Fruit fly (Drosophila melanogaster): ENCODE data around the gene galla-2.

The galla-2 gene

DNA sequence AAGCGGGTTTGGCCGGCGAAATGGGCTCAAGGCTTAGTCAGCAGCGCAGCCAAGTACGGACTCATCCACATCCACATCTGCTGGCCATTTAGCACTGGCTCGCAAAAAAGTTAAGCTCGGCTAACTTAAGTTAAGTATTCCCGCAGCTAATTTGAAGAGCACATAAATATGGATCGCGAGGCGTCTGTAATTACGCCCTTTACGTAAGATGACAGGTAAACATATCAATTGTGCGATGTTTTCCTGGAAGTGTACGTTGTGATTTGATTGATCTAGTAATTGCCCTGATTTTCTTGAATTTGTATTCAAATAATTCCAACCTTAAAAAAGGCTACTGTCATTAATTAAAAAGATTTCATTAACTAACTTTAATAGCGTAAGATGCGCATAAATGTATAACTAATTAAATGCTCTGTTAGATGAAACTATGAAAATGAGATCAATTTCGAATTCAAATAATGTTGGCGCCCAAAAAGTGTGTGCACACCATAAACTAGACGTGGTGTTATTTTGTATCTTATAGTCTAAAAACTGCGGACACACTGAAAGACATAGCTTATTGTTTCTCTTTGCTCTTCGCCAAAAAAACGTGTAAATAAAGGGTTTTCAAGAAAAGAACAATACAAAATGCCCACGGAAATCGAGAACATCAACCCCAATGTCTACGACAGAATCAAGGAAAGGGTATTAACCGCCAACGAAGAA is at the start of gene galla-2, which contains the start of gene CG6409:
TSS of gene galla-2 (plus strand) at position 555 of the 705 bp plus-strand sequence.
TSS of gene CG6409 (minus strand) at position 51 of the 705 bp plus-strand sequence.
- TF ChIP-seq CG17801 (GFP tag; optimal IDR thresholded peaks at IDR 0.05; ENCODE audit: partially characterized antibody): no peak

DNA sequence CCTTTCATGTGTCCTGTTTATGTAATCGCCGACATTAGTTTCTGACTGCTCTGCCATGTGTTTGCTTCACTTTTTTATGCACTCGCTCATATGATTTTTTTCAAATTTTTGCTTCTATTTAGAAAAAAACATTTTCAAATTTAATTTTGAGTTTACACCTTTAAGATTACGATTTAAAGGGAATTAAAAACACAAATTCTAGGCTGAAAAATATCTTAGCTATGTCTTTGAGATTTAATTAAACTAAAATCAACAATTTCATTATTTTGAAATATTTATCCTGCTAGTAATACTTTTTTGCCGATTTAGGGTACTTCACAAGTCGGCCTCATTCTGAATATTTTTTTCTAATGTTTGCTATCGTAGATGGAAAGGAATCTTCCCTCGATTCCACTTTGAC is 49.5 kb upstream of the galla-2 start:
- TF ChIP-seq CG17801 (GFP tag; optimal IDR thresholded peaks at IDR 0.05; ENCODE audit: partially characterized antibody): no peak

DNA sequence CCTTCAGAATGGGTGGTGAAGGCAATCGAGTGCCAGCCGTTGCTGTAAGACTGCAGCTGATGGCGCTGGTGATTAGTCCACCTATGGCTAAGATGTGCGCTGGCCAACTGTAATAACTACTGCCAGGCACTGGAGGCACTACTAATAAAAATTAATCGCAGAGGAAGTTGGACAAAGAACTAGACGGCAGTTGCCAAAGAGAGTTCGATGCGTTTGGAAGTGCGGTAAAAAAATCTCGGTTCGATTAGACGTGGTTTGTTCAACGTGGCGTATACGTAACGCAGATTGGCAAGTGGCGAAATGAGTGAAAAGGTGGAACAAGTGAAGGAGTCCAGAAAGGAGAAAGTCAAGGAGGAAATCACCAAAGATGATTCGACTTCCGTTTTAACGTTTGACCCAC is 47.5 kb upstream of the galla-2 start, which contains the start of gene tna:
TSS of gene tna (plus strand) at position 301 of the 400 bp plus-strand sequence.
- no peak for TF ChIP-seq CG17801 (GFP tag; optimal IDR thresholded peaks at IDR 0.05; ENCODE audit: partially characterized antibody)

DNA sequence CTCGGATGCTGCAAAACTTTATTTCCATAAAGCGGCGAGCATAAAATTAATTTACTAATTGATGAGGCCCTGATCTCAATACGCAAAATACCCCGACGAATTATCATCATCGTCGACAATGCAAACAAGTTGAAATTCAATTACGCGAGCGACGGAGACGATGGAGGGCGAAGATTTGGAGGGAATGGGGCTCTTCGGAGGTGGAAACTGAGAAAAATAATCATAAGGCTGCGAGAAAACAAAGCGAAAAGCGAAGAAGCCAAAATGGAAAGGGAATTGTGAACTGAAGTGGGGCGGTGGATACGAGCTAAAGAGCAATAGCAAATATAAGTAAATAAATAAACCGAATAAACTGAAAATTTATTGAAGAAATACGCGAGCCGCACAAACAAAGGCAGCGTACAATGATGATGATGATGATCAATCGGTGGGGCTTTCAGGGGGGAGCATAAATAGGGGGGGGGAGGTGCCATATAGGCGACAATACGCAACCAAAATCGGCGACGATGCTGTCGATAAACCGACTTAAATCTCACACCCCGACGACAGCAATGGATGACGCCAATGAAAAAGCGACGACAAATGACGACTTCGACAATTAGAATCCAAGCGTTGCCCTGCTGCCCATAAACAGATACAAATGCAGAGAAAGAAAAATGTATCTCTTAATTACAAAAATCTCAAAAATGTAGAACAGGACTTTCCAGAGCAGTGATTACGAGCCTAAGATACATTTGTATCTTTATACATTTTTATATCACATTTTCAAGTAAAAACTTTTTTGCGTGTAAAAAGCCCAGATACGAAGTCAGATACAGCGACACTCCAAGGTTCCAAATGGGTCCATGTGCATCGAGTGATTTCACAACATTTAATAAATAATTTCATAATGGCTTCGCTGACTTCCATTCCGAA is 44.6 kb upstream of the galla-2 start:
- TF ChIP-seq CG17801 (GFP tag; optimal IDR thresholded peaks at IDR 0.05; ENCODE audit: partially characterized antibody): no peak

DNA sequence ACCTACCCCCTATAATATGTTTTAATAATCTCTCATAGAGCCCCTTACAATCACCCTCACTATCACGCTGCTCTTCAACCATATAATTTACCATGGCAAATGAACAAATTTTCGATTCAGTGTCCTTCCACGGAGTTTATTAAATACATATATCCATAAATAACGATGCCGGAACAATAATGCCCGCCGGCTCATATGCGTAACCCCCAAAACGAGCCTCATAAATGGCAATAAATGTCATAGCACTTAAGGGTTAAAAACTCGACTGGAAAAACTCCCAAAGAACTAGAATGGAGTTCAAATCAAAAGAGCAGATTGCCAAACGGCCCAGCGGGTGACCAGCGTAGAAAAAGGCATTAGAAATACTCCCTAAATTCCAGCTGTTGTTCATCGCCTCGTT is 41.8 kb upstream of the galla-2 start:
- no peak for TF ChIP-seq CG17801 (GFP tag; optimal IDR thresholded peaks at IDR 0.05; ENCODE audit: partially characterized antibody)

DNA sequence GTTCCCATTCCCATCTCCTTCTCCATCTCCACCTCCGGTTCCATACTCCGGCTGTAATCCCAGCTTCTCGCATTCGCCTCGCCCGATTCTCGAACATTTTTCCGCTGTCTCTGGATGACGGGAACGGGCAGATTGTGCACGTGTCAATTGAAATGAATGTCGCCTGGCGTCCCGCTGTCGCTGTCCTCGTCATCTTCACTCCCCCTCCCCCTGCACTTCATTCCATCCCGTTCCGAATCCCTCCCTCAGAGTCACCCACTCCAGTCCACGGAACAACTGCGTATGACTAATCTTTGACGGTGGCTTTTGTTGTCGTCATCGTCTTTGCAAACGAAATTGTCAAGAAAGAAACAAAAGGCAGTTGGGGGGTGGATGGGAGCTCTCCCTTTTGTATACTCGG is 40.8 kb upstream of the galla-2 start:
- no peak for TF ChIP-seq CG17801 (GFP tag; optimal IDR thresholded peaks at IDR 0.05; ENCODE audit: partially characterized antibody)

DNA sequence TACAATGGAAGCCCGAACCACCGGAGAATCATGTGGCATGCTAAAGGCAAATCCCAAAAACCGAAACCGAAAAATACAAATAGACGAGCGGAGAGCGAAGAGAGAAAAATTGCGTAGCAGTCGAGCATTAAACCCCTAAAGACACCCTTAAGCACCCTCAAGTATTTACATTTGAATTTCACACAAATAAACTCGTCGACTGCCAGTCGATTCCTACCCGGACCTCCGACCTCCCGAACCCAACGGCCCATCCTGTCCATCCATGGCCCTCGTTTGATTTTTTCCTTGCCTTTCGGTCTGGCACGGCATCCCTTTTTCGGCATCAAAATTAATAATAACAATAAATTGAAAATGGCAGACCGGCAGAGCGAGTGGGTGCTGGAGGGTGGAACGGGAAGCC is 39.9 kb upstream of the galla-2 start:
- no peak for TF ChIP-seq CG17801 (GFP tag; optimal IDR thresholded peaks at IDR 0.05; ENCODE audit: partially characterized antibody)

DNA sequence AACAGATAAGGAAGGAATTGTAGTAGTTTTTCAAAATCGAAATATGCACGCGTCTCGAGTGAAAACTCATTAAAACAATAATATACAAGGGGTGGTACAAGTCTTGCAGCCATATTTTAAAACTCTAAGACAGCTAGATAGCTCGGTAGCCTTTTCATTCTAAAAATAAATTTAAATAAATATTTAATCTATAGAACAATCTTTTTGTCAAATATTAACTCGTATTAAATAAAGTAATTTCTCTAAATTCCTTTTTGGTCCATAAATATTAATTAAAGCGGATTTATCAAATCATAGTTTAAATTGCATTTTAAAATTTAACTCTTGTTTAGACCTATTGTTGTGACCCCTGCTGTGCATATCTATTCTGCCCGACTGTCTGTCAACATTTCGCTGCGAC is 39.4 kb upstream of the galla-2 start:
- no peak for TF ChIP-seq CG17801 (GFP tag; optimal IDR thresholded peaks at IDR 0.05; ENCODE audit: partially characterized antibody)

DNA sequence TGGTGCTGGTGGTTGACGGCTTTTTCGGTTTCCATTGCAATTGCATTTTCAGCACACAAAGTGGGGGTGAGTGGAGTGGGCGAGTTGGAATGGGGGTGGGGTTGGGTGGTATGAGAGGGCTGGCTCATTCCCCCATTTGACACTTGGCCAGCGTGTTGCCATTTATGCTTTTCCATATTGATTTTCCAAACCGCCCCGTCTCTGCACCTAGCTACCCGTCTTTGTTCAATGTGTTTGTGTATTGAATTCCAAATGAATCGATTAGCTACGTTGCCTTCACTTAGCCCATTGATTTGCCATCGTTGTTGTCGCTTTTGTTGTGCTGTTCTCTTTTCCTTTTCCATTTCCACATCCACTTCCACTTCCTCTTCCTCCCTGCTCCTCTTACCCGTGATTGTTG is 39.0 kb upstream of the galla-2 start:
- TF ChIP-seq CG17801 (GFP tag; optimal IDR thresholded peaks at IDR 0.05; ENCODE audit: partially characterized antibody): no peak

DNA sequence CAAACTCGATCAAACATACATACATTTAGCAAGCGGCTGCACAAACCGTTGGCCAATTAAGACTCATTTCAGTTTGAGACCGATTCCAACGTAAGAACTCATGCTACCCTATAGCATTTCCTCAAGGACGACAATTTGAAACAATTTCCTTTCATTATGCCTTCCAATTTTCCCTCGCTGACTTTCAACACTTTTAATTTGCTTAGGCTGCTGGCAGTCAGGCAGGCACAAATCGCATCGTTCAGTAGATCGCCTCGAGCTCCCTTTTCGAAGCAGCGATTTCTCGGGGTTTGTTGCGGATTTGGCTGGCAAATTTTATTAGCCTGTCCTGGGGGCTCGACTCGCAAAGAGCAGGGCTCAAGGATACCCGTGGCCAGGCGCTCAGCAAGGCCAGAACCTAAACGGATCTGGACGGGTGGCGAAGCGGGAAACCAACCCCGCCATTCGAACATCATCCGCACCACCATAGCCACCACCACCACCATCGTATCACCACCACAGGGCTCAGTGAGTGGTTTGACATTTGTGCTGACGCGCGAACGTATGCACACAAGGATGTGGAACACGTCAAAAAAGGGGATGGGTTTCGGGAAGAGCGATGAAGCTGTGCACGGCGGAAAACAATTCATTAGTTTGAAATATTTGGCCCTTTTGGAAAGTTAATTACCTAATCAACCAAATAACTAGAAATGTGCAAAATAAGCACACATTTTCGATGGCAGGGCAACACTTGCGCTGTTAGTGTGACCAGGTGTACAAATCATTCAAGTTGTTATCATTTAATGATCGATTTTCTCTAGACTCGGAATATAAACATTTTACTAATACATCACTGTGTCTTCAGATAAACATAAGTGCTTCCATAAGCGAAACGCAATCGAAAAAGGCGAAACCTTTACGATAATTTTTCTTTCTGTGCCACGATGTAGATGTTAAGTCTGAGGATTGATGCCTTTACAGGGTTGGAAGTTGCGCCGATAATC is 37.9 kb upstream of the galla-2 start:
- no peak for TF ChIP-seq CG17801 (GFP tag; optimal IDR thresholded peaks at IDR 0.05; ENCODE audit: partially characterized antibody)

DNA sequence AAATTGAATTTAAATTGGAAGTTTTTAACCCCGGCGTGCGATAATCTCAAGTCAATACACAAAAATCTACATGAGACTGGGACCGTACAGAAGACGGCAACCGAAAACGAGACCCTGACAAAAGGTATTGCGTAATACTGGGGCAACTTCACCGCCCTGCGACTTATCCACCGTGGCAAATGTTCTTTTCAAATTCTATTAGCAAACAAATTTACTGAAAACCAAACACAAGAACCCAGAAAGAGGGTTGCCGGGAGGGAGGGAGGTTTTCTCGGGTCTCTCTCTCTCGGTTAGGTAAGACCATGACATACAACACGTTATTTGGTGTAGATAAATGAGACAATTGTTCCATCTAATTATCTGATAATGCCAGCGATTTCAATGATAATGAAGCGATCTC is 36.9 kb upstream of the galla-2 start:
- no peak for TF ChIP-seq CG17801 (GFP tag; optimal IDR thresholded peaks at IDR 0.05; ENCODE audit: partially characterized antibody)

DNA sequence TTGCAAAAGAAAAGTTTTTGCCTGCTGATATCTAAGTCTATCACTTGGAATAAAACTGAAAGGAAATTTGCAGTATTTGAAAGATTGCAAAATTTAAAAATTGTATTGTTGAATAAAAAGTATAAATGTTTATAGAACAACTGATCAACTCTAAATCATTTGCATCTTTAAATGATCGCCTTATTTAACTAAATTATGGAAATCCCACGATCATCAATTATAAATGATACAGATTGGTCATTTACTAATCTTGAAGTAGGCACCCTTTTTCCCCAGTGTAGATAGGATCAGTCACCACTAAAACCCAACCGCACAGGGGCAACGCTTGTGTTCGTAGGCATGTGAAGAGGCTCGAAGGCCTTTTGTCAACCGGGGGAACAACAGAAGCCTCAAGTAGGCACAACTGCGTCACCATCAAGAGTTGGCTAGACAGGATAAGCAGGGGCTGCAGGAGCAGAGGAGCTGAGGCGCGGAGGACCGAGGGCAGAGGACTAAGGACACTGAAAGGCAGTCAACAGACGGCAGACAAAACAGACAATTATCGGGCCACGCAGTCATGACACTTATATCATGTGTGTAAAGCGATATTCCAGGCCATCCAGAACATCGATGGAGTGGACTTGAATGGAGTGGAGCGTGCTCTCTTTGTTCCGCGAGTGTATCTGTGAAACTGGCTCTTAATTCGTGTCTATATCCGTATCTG is 34.7 kb upstream of the galla-2 start:
- no peak for TF ChIP-seq CG17801 (GFP tag; optimal IDR thresholded peaks at IDR 0.05; ENCODE audit: partially characterized antibody)

DNA sequence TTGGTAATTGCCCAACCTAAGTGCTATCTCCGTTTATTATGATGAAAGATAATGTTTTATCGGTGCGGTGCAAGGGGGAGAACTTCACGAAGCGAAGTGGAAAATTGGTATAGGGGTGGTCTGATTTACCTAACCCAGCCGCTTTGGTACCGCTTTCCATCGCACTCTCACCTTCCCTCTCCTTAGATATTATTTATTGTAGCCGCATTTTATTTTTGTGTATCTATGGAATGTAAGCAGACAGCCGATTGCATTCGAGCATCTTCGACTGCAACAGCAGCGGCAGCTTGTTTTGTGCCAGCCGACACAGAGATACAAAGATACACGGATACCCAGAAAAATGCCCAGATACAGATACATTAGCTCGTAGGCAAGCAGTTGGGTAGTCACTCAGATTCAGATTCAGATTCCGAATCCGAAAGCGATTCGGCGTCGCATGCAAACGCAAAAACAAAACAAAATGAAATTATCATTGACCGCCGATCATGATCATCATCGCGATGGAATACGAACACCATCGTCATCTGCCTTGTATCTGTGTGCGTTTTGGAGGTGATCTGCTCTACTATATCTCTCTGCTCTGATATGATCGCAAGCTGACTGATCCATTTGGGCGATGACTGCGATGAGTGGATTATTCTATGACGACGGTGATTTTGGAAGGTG is 33.8 kb upstream of the galla-2 start:
- TF ChIP-seq CG17801 (GFP tag; optimal IDR thresholded peaks at IDR 0.05; ENCODE audit: partially characterized antibody): no peak
